Fruit fly (Drosophila melanogaster) whole organism, prepupa: ENCODE results near the gene CG43062.

ENCODE experiments used
- Blimp-1 ChIP-seq: fragments of 200-800 bp; sonication (Bioruptor generic); optimal IDR thresholded peaks from 3 replicates; lab custom pipeline; 2017; ENCODE audit warnings: missing biosample characterization, missing genetic modification characterization, mild to moderate bottlenecking, moderate library complexity, missing genetic modification reagents
- CG16779 ChIP-seq: fragments of 200-800 bp; sonication (Bioruptor generic); optimal IDR thresholded peaks from 3 replicates; lab custom pipeline; 2017; ENCODE audit warnings: missing biosample characterization, mild to moderate bottlenecking, missing genetic modification characterization
- CG6854 ChIP-seq: fragments of 200-800 bp; sonication (Bioruptor generic); optimal IDR thresholded peaks from 2 replicates; lab custom pipeline; 2017; ENCODE audit warnings: missing biosample characterization, mild to moderate bottlenecking, missing genetic modification characterization
- Ets21C ChIP-seq: fragments of 200-800 bp; sonication (Bioruptor generic); optimal IDR thresholded peaks from 3 replicates; lab custom pipeline; 2016; ENCODE audit warnings: missing biosample characterization, missing genetic modification characterization
- Hr38 ChIP-seq: sonication (Bioruptor generic); optimal IDR thresholded peaks from 2 replicates; lab custom pipeline; 2016; ENCODE audit warnings: missing biosample characterization, missing genetic modification characterization
- Hr4 ChIP-seq: fragments of 200-800 bp; sonication (Bioruptor generic); optimal IDR thresholded peaks from 3 replicates; lab custom pipeline; 2016; ENCODE audit warnings: missing biosample characterization, missing genetic modification characterization
- Lpt ChIP-seq: fragments of 200-800 bp; sonication (Bioruptor generic); optimal IDR thresholded peaks from 3 replicates; lab custom pipeline; 2016; ENCODE audit warnings: missing biosample characterization, missing genetic modification characterization
- OdsH ChIP-seq: fragments of 200-800 bp; sonication (Bioruptor generic); optimal IDR thresholded peaks from 3 replicates; lab custom pipeline; 2016; ENCODE audit warnings: missing biosample characterization, missing genetic modification characterization
- esn ChIP-seq: fragments of 200-800 bp; sonication (Bioruptor generic); optimal IDR thresholded peaks from 2 replicates; lab custom pipeline; 2016; ENCODE audit warnings: missing biosample characterization, mild to moderate bottlenecking, missing genetic modification characterization, moderate library complexity
- vri ChIP-seq: fragments of 200-800 bp; sonication (Bioruptor generic); optimal IDR thresholded peaks from 3 replicates; lab custom pipeline; 2016; ENCODE audit warnings: missing biosample characterization, mild to moderate bottlenecking, missing genetic modification characterization

DNA sequence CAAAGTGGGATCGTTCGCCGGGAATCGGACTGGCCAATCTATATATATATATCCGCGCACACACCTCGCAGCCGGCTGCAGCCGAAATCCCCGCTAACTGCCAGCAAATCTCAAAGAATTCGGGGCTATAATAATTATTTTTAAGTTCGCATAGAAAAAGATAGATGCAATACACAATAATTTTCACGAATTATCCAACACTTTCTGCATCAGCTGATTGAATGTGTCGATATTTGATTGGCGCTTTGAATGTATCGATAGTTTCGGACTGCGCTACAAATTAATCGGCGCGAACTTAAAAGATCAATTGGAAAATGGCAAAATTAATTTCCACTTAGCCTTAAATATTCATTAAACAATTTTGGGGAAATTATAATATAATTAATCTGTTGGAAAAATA lies 46.6 kb downstream of the CG43062 start, which contains the start of gene Sbf:
- TF ChIP-seq Blimp-1 (no peak), Ets21C (GFP tag; lab: Kevin White, UChicago) (no peak), CG6854 (peak; percentile 7), Lpt (GFP tag; lab: Kevin White, UChicago) (no peak), esn (GFP tag; lab: Kevin White, UChicago) (peak; percentile 39), OdsH (GFP tag; lab: Kevin White, UChicago) (no peak), vri (GFP tag; lab: Kevin White, UChicago) (no peak), Hr4 (GFP tag; lab: Kevin White, UChicago) (no peak), CG16779 (no peak), Hr38 (GFP tag; lab: Kevin White, UChicago) (no peak)
